Fruit fly (Drosophila melanogaster) whole organism, prepupa: Measurements from ENCODE around the gene CG5071.

Experiments
- Blimp-1 ChIP-seq: fragments of 200-800 bp; sonication (Bioruptor generic); optimal IDR thresholded peaks from 3 replicates; lab custom pipeline; 2017; ENCODE audit warnings: missing biosample characterization, missing genetic modification characterization, mild to moderate bottlenecking, moderate library complexity, missing genetic modification reagents
- CG10631 ChIP-seq: fragments of 200-800 bp; sonication (Bioruptor generic); optimal IDR thresholded peaks from 2 replicates; lab custom pipeline; 2016; ENCODE audit warnings: missing biosample characterization, missing genetic modification characterization
- CG10669 ChIP-seq: fragments of 200-800 bp; sonication (Bioruptor generic); optimal IDR thresholded peaks from 3 replicates; lab custom pipeline; 2018; ENCODE audit warnings: missing biosample characterization, mild to moderate bottlenecking, missing genetic modification characterization, moderate library complexity
- CG11762 ChIP-seq: fragments of 200-800 bp; sonication (Bioruptor generic); optimal IDR thresholded peaks from 3 replicates; lab custom pipeline; 2016; ENCODE audit warnings: missing biosample characterization, missing genetic modification characterization; ENCODE audit not compliant: insufficient read depth
- CG11902 ChIP-seq: fragments of 200-800 bp; sonication (Bioruptor generic); optimal IDR thresholded peaks from 3 replicates; lab custom pipeline; 2016; ENCODE audit warnings: missing biosample characterization, missing genetic modification characterization
- CG15336 ChIP-seq: fragments of 200-800 bp; sonication (Bioruptor generic); IDR thresholded peaks from 2 replicates; pipeline ENCODE4 v1.3.6; 2022; ENCODE audit warnings: missing biosample characterization, missing genetic modification characterization
- CG1621 ChIP-seq: fragments of 200-800 bp; sonication (Bioruptor generic); optimal IDR thresholded peaks from 3 replicates; lab custom pipeline; 2018; ENCODE audit warnings: missing biosample characterization, mild to moderate bottlenecking, missing genetic modification characterization
- CG16779 ChIP-seq: fragments of 200-800 bp; sonication (Bioruptor generic); optimal IDR thresholded peaks from 3 replicates; lab custom pipeline; 2017; ENCODE audit warnings: missing biosample characterization, mild to moderate bottlenecking, missing genetic modification characterization
- CG31627 ChIP-seq: fragments of 200-800 bp; sonication (Bioruptor generic); optimal IDR thresholded peaks from 3 replicates; lab custom pipeline; 2016; ENCODE audit warnings: missing biosample characterization, missing genetic modification characterization
- CG32006 ChIP-seq: fragments of 200-800 bp; sonication (Bioruptor generic); optimal IDR thresholded peaks from 3 replicates; lab custom pipeline; 2017; ENCODE audit warnings: missing biosample characterization, mild to moderate bottlenecking, missing genetic modification characterization
- CG34406 ChIP-seq: fragments of 200-800 bp; sonication (Bioruptor generic); optimal IDR thresholded peaks from 3 replicates; lab custom pipeline; 2016; ENCODE audit warnings: missing biosample characterization, missing genetic modification characterization
- CG3919 ChIP-seq: fragments of 200-800 bp; sonication (Bioruptor generic); optimal IDR thresholded peaks from 3 replicates; lab custom pipeline; 2016; ENCODE audit warnings: missing biosample characterization, missing genetic modification characterization
- CG4318 ChIP-seq: fragments of 200-800 bp; sonication (Bioruptor generic); optimal IDR thresholded peaks from 3 replicates; lab custom pipeline; 2017; ENCODE audit warnings: missing biosample characterization, mild to moderate bottlenecking, missing genetic modification characterization
- CG6163 ChIP-seq: fragments of 200-800 bp; sonication (Bioruptor generic); IDR thresholded peaks from 3 replicates; pipeline ENCODE4 v1.3.6; 2022; ENCODE audit warnings: missing biosample characterization, missing genetic modification characterization
- CG6276 ChIP-seq: fragments of 200-800 bp; sonication (Bioruptor generic); optimal IDR thresholded peaks from 2 replicates; lab custom pipeline; 2017; ENCODE audit warnings: missing biosample characterization, mild to moderate bottlenecking, missing genetic modification characterization
- CG6792 ChIP-seq: fragments of 200-800 bp; sonication (Bioruptor generic); optimal IDR thresholded peaks from 3 replicates; lab custom pipeline; 2016; ENCODE audit warnings: missing biosample characterization, missing genetic modification characterization
- CG6808 ChIP-seq: fragments of 200-800 bp; sonication (Bioruptor generic); optimal IDR thresholded peaks from 3 replicates; lab custom pipeline; 2017; ENCODE audit warnings: missing biosample characterization, missing genetic modification characterization, mild to moderate bottlenecking, moderate library complexity, missing genetic modification reagents
- CG6854 ChIP-seq: fragments of 200-800 bp; sonication (Bioruptor generic); optimal IDR thresholded peaks from 2 replicates; lab custom pipeline; 2017; ENCODE audit warnings: missing biosample characterization, mild to moderate bottlenecking, missing genetic modification characterization
- CG7368 ChIP-seq: fragments of 200-800 bp; sonication (Bioruptor generic); optimal IDR thresholded peaks from 3 replicates; lab custom pipeline; 2016; ENCODE audit warnings: missing biosample characterization, missing genetic modification characterization
- CG8119 ChIP-seq: fragments of 200-800 bp; sonication (Bioruptor generic); IDR thresholded peaks from 3 replicates; pipeline ENCODE4 v1.3.6; 2022; ENCODE audit warnings: missing biosample characterization, missing genetic modification characterization
- CG8319 ChIP-seq: fragments of 200-800 bp; sonication (Bioruptor generic); optimal IDR thresholded peaks from 3 replicates; lab custom pipeline; 2016; ENCODE audit warnings: missing biosample characterization, missing genetic modification characterization
- CG8632 ChIP-seq: fragments of 200-800 bp; sonication (Bioruptor generic); optimal IDR thresholded peaks from 3 replicates; lab custom pipeline; 2016; ENCODE audit warnings: missing biosample characterization, missing genetic modification characterization
- Eip75B ChIP-seq: fragments of 200-800 bp; sonication (Bioruptor generic); optimal IDR thresholded peaks from 3 replicates; lab custom pipeline; 2016; ENCODE audit warnings: missing biosample characterization, missing genetic modification characterization
- Eip78C ChIP-seq: fragments of 200-800 bp; sonication (Bioruptor generic); peaks from one replicate; lab custom pipeline; 2016; ENCODE audit warnings: missing biosample characterization, missing genetic modification characterization
- Ets96B ChIP-seq: fragments of 200-800 bp; optimal IDR thresholded peaks from 2 replicates; lab custom pipeline; 2019; ENCODE audit warnings: missing biosample characterization, mild to moderate bottlenecking, missing genetic modification characterization, moderate library complexity
- Hr38 ChIP-seq: sonication (Bioruptor generic); optimal IDR thresholded peaks from 2 replicates; lab custom pipeline; 2016; ENCODE audit warnings: missing biosample characterization, missing genetic modification characterization
- Hr39 ChIP-seq: fragments of 200-800 bp; sonication (Bioruptor generic); optimal IDR thresholded peaks from 2 replicates; lab custom pipeline; 2016; ENCODE audit warnings: missing biosample characterization, missing genetic modification characterization
- Hr4 ChIP-seq: fragments of 200-800 bp; sonication (Bioruptor generic); optimal IDR thresholded peaks from 3 replicates; lab custom pipeline; 2016; ENCODE audit warnings: missing biosample characterization, missing genetic modification characterization
- Lpt ChIP-seq: fragments of 200-800 bp; sonication (Bioruptor generic); optimal IDR thresholded peaks from 3 replicates; lab custom pipeline; 2016; ENCODE audit warnings: missing biosample characterization, missing genetic modification characterization
- Met ChIP-seq: fragments of 200-800 bp; sonication (Bioruptor generic); optimal IDR thresholded peaks from 3 replicates; lab custom pipeline; 2016; ENCODE audit warnings: missing biosample characterization, missing genetic modification characterization
- OdsH ChIP-seq: fragments of 200-800 bp; sonication (Bioruptor generic); optimal IDR thresholded peaks from 3 replicates; lab custom pipeline; 2016; ENCODE audit warnings: missing biosample characterization, missing genetic modification characterization
- Sox102F ChIP-seq: fragments of 200-800 bp; sonication (Bioruptor generic); optimal IDR thresholded peaks from 2 replicates; lab custom pipeline; 2016; ENCODE audit warnings: missing biosample characterization, mild to moderate bottlenecking, missing genetic modification characterization
- Sox14 ChIP-seq: fragments of 200-800 bp; sonication (Bioruptor generic); optimal IDR thresholded peaks from 3 replicates; lab custom pipeline; 2016; ENCODE audit warnings: missing biosample characterization, missing genetic modification characterization
- Sox15 ChIP-seq: fragments of 200-800 bp; sonication (Bioruptor generic); optimal IDR thresholded peaks from 3 replicates; lab custom pipeline; 2016; ENCODE audit warnings: missing biosample characterization, missing genetic modification characterization
- acj6 ChIP-seq: fragments of 200-800 bp; sonication (Bioruptor generic); optimal IDR thresholded peaks from 3 replicates; lab custom pipeline; 2016; ENCODE audit warnings: missing biosample characterization, missing genetic modification characterization
- cyc ChIP-seq: fragments of 200-800 bp; sonication (Bioruptor generic); optimal IDR thresholded peaks from 3 replicates; lab custom pipeline; 2016; ENCODE audit warnings: missing biosample characterization, missing genetic modification characterization
- dac ChIP-seq: fragments of 200-800 bp; sonication (Bioruptor generic); optimal IDR thresholded peaks from 2 replicates; lab custom pipeline; 2017; ENCODE audit warnings: missing biosample characterization, mild to moderate bottlenecking, missing genetic modification characterization
- dsx ChIP-seq: fragments of 200-800 bp; optimal IDR thresholded peaks from 3 replicates; lab custom pipeline; 2019; ENCODE audit warnings: missing biosample characterization, mild to moderate bottlenecking, missing genetic modification characterization, moderate library complexity; ENCODE audit not compliant: poor library complexity, severe bottlenecking
- eg ChIP-seq: fragments of 200-800 bp; sonication (Bioruptor generic); IDR thresholded peaks from 3 replicates; pipeline ENCODE4 v1.3.6; 2022; ENCODE audit warnings: missing biosample characterization, missing genetic modification characterization
- esn ChIP-seq: fragments of 200-800 bp; sonication (Bioruptor generic); optimal IDR thresholded peaks from 2 replicates; lab custom pipeline; 2016; ENCODE audit warnings: missing biosample characterization, mild to moderate bottlenecking, missing genetic modification characterization, moderate library complexity
- fd59A ChIP-seq: fragments of 200-800 bp; sonication (Bioruptor generic); optimal IDR thresholded peaks from 2 replicates; lab custom pipeline; 2017; ENCODE audit warnings: missing biosample characterization, mild to moderate bottlenecking, missing genetic modification characterization, missing genetic modification reagents
- fd85E ChIP-seq: fragments of 200-800 bp; sonication (Bioruptor generic); optimal IDR thresholded peaks from 3 replicates; lab custom pipeline; 2016; ENCODE audit warnings: missing biosample characterization, missing genetic modification characterization
- lz ChIP-seq: fragments of 200-800 bp; sonication (Bioruptor generic); optimal IDR thresholded peaks from 3 replicates; lab custom pipeline; 2016; ENCODE audit warnings: missing biosample characterization, missing genetic modification characterization
- net ChIP-seq: fragments of 200-800 bp; sonication (Bioruptor generic); optimal IDR thresholded peaks from 3 replicates; lab custom pipeline; 2016; ENCODE audit warnings: missing biosample characterization, missing genetic modification characterization
- pdm3 ChIP-seq: fragments of 200-800 bp; sonication (Bioruptor generic); optimal IDR thresholded peaks from 3 replicates; lab custom pipeline; 2016; ENCODE audit warnings: missing biosample characterization, missing genetic modification characterization
- salr ChIP-seq, 2 experiments: fragments of 200-800 bp; sonication (Bioruptor generic); optimal IDR thresholded peaks; 3 replicates each; lab custom pipeline; 2016 to 2018; ENCODE audit warnings: missing biosample characterization in 2 of 2, missing genetic modification characterization in 2 of 2, mild to moderate bottlenecking in 1 of 2
- spab ChIP-seq: fragments of 200-800 bp; sonication (Bioruptor generic); optimal IDR thresholded peaks from 2 replicates; lab custom pipeline; 2017; ENCODE audit warnings: missing biosample characterization, mild to moderate bottlenecking, missing genetic modification characterization, missing genetic modification reagents
- ss ChIP-seq, 2 experiments: fragments of 200-800 bp; sonication (Bioruptor generic); optimal IDR thresholded peaks; 2 replicates in 1 of 2; 3 replicates in 1 of 2; lab custom pipeline; 2017 to 2018; ENCODE audit warnings: mild to moderate bottlenecking in 2 of 2, missing biosample characterization in 2 of 2, missing genetic modification characterization in 2 of 2, moderate library complexity in 1 of 2
- svp ChIP-seq: fragments of 200-800 bp; sonication (Bioruptor generic); peaks from one replicate; lab custom pipeline; 2016; ENCODE audit warnings: missing biosample characterization, missing genetic modification characterization
- topi ChIP-seq: fragments of 200-800 bp; sonication (Bioruptor generic); optimal IDR thresholded peaks from 3 replicates; lab custom pipeline; 2016; ENCODE audit warnings: missing biosample characterization, missing genetic modification characterization
- vri ChIP-seq: fragments of 200-800 bp; sonication (Bioruptor generic); optimal IDR thresholded peaks from 3 replicates; lab custom pipeline; 2016; ENCODE audit warnings: missing biosample characterization, mild to moderate bottlenecking, missing genetic modification characterization

The CG5071 gene

dm6 chr3R:25647577-25648257, 29.5 kb downstream of the CG5071 start:
- TF ChIP-seq Sox15 (GFP tag; lab: Kevin White, UChicago) (no peak), CG16779 (tag; lab: Kevin White, UChicago) (peak; percentile 19), CG6792 (peak; percentile 5), fd59A (GFP tag; lab: Kevin White, UChicago) (peak; percentile 21), CG11762 (GFP tag; lab: Kevin White, UChicago) (no peak), CG8319 (GFP tag; lab: Kevin White, UChicago) (peak; percentile 43), CG8632 (GFP tag; lab: Kevin White, UChicago) (no peak), vri (GFP tag; lab: Kevin White, UChicago) (no peak), Met (GFP tag; lab: Kevin White, UChicago) (peak; percentile 43), salr (GFP tag; optimal IDR thresholded peaks at IDR 0.05; lab: Kevin White, UChicago) (peak in 1 of 2 experiments; percentile 51), topi (GFP tag; lab: Kevin White, UChicago) (peak; percentile 49), CG31627 (GFP tag; lab: Kevin White, UChicago) (no peak), CG10669 (peak; percentile 41), cyc (GFP tag; lab: Kevin White, UChicago) (peak; percentile 16), Eip75B (no peak), ss (GFP tag; optimal IDR thresholded peaks at IDR 0.05; lab: Kevin White, UChicago) (peak; percentile 65 to 84), fd85E (GFP tag; lab: Kevin White, UChicago) (no peak), CG11902 (no peak), lz (GFP tag; lab: Kevin White, UChicago) (peak; percentile 46), Hr4 (peak; percentile 33), Eip78C (GFP tag; lab: Kevin White, UChicago) (peak; percentile 71), pdm3 (peak; percentile 43), Lpt (GFP tag; lab: Kevin White, UChicago) (peak; percentile 65), CG32006 (GFP tag; lab: Kevin White, UChicago) (peak; percentile 46), esn (GFP tag; lab: Kevin White, UChicago) (peak; percentile 40), eg (GFP tag; lab: Robert Waterston, UW) (peak; percentile 78; the same call in 2 of the 3 replicates), svp (GFP tag; lab: Kevin White, UChicago) (peak; percentile 73), Blimp-1 (GFP tag; lab: Kevin White, UChicago) (no peak), CG6808 (GFP tag; lab: Kevin White, UChicago) (peak; percentile 44), dsx (GFP tag; lab: Kevin White, UChicago) (peak; percentile 81), CG4318 (no peak), spab (GFP tag; lab: Kevin White, UChicago) (peak; percentile 38), CG3919 (GFP tag; lab: Kevin White, UChicago) (peak; percentile 39), CG1621 (peak; percentile 83), Hr38 (GFP tag; lab: Kevin White, UChicago) (no peak), Ets96B (tag; lab: Kevin White, UChicago) (peak; percentile 66), Sox102F (GFP tag; lab: Kevin White, UChicago) (peak; percentile 28), CG6854 (GFP tag; lab: Kevin White, UChicago) (peak; percentile 15), OdsH (GFP tag; lab: Kevin White, UChicago) (peak; percentile 26), CG6163 (GFP tag; lab: Robert Waterston, UW) (peak; percentile 83), CG10631 (GFP tag; lab: Kevin White, UChicago) (no peak), net (GFP tag; lab: Kevin White, UChicago) (peak; percentile 45), acj6 (GFP tag; lab: Kevin White, UChicago) (no peak), Sox14 (GFP tag; lab: Kevin White, UChicago) (peak; percentile 43), CG15336 (GFP tag; lab: Robert Waterston, UW) (peak; percentile 68), CG6276 (GFP tag; lab: Kevin White, UChicago) (peak; percentile 80), Hr39 (peak; percentile 35), CG34406 (GFP tag; lab: Kevin White, UChicago) (no peak), dac (GFP tag; lab: Kevin White, UChicago) (peak; percentile 62), CG7368 (peak; percentile 22), CG8119 (GFP tag; lab: Robert Waterston, UW) (peak; percentile 78)
